Fruit fly (Drosophila melanogaster): Measurements from ENCODE around the gene lmgA.
A peak's percentile ranks its signal among the peaks of the same experiment; 100 is the strongest.

DNA sequence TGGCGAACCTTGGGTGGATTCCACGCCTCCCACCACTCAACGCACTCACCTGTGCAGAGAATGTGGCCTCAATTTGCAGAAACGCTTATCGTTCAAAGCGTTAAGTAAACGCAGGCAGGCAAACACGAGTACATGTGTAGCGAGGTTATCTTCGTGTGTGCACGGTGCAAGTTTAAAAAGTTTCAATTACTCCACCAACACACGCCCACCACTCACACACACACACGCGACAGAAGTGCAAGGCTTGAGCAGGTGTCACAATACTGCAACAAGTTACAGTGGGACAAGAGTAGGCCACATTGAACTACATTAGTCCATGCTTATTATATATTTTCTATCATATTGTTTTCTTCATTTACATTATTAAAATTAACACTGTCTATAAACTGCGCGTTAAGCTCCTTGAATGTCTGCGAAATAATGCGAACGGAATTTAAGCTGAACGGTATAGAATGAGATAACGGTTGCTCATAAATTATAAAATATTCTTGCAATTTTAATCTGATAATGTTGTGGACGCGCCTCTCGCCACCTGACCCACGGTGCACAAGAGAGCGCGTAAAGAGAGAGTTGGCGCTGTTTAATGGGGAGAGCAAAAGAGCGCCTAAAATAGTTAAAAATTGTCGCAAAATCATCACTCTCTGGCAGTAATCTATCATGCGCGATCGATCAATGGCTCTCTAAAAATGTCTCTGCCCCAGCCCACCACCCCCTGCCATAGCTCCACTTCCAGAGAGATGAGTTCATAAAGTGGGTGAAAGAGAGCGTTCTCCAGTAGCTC is 6.3 kb upstream of the lmgA start:
- peak; percentile 98 for TF ChIP-seq h (GFP tag; optimal IDR thresholded peaks at IDR 0.05)
- TF ChIP-seq brk (GFP tag; optimal IDR thresholded peaks at IDR 0.05) = peak; percentile 90
- no peak for TF ChIP-seq jim (GFP tag; optimal IDR thresholded peaks at IDR 0.05)
- TF ChIP-seq sage (GFP tag; optimal IDR thresholded peaks at IDR 0.05) = peak; percentile 93
- TF ChIP-seq sv (GFP tag; optimal IDR thresholded peaks at IDR 0.05) = peak; percentile 77
- no peak for TF ChIP-seq pan (optimal IDR thresholded peaks at IDR 0.05)
- peak; percentile 97 for TF ChIP-seq br (GFP tag; optimal IDR thresholded peaks at IDR 0.05)

Measured in whole organism, wandering third instar larva.